Worm (Caenorhabditis elegans) whole organism, L4 larva: ENCODE results near the gene C01G6.4.
A peak's percentile ranks its signal among the peaks of the same experiment; 100 is the strongest.

Source experiments
- D1046.2 ChIP-seq: fragments of 200-800 bp; sonication (Bioruptor generic); IDR thresholded peaks from 2 replicates; pipeline ENCODE4 v1.3.6; 2022; ENCODE audit warnings: missing genetic modification characterization, missing compliant biosample characterization
- F10B5.3 ChIP-seq: sonication (generic microtip); optimal IDR thresholded peaks from 2 replicates; lab custom pipeline; 2016; ENCODE audit warnings: mild to moderate bottlenecking, missing genetic modification characterization, missing compliant biosample characterization
- F37D6.2 ChIP-seq: sonication (generic microtip); optimal IDR thresholded peaks from 2 replicates; lab custom pipeline; 2016; ENCODE audit warnings: mild to moderate bottlenecking, missing genetic modification characterization, missing compliant biosample characterization
- F49E8.2 ChIP-seq: sonication (generic microtip); optimal IDR thresholded peaks from 2 replicates; lab custom pipeline; 2016; ENCODE audit warnings: missing compliant biosample characterization, mild to moderate bottlenecking, missing genetic modification characterization, borderline replicate concordance
- aha-1 ChIP-seq: fragments of 150-350 bp; peaks from one replicate; lab custom pipeline; 2014; ENCODE audit warnings: missing biosample characterization, missing genetic modification characterization
- attf-4 ChIP-seq: sonication (generic microtip); optimal IDR thresholded peaks from 3 replicates; lab custom pipeline; 2017; ENCODE audit warnings: missing biosample characterization, missing genetic modification characterization
- ceh-20 ChIP-seq: fragments of 200-800 bp; sonication (Bioruptor generic); IDR thresholded peaks from 2 replicates; pipeline ENCODE4 v1.3.6; 2022; ENCODE audit warnings: missing genetic modification reagents, missing genetic modification characterization, missing compliant biosample characterization
- ceh-28 ChIP-seq: fragments of 150-350 bp; optimal IDR thresholded peaks from 2 replicates; lab custom pipeline; 2014; ENCODE audit warnings: missing biosample characterization, missing genetic modification reagents, missing genetic modification characterization
- ces-1 ChIP-seq: fragments of 150-350 bp; sonication (generic microtip); optimal IDR thresholded peaks from 4 replicates; lab custom pipeline; 2014; ENCODE audit warnings: missing biosample characterization, missing genetic modification reagents, missing genetic modification characterization
- ctbp-1 ChIP-seq: fragments of 200-800 bp; sonication (Bioruptor generic); IDR thresholded peaks from 2 replicates; pipeline ENCODE4 v1.3.6; 2022; ENCODE audit warnings: missing genetic modification reagents, missing genetic modification characterization, missing compliant biosample characterization
- daf-16 ChIP-seq, 3 experiments: sonication (generic microtip); optimal IDR thresholded peaks; 2 replicates each; lab custom pipeline; 2016 to 2017; ENCODE audit warnings: missing genetic modification characterization in 3 of 3, missing genetic modification reagents in 3 of 3, mild to moderate bottlenecking in 2 of 3, missing compliant biosample characterization in 2 of 3, missing biosample characterization in 1 of 3, moderate library complexity in 1 of 3
- dmd-6 ChIP-seq: fragments of 200-800 bp; sonication (Bioruptor generic); IDR thresholded peaks from 2 replicates; pipeline ENCODE4 v1.3.6; 2022; ENCODE audit warnings: missing genetic modification reagents, missing genetic modification characterization, missing compliant biosample characterization
- dve-1 ChIP-seq: sonication (generic microtip); optimal IDR thresholded peaks from 2 replicates; lab custom pipeline; 2017; ENCODE audit warnings: antibody characterized with exemption, mild to moderate bottlenecking, missing genetic modification characterization, missing compliant biosample characterization; ENCODE audit not compliant: insufficient read depth
- fkh-10 ChIP-seq: fragments of 150-350 bp; optimal IDR thresholded peaks from 2 replicates; lab custom pipeline; 2014; ENCODE audit warnings: missing biosample characterization, missing genetic modification reagents, missing genetic modification characterization
- hif-1 ChIP-seq, 2 experiments: sonication (generic microtip); optimal IDR thresholded peaks; 2 replicates each; lab custom pipeline; 2016 to 2017; ENCODE audit warnings: missing compliant biosample characterization in 2 of 2, missing genetic modification characterization in 2 of 2, missing genetic modification reagents in 2 of 2, missing genotype in 2 of 2, mild to moderate bottlenecking in 1 of 2
- hlh-30 ChIP-seq: sonication (generic microtip); optimal IDR thresholded peaks from 2 replicates; lab custom pipeline; 2017; ENCODE audit warnings: antibody characterized with exemption, mild to moderate bottlenecking, missing genetic modification characterization, missing compliant biosample characterization; ENCODE audit not compliant: insufficient read depth
- lin-1 ChIP-seq: fragments of 200-800 bp; sonication (Bioruptor generic); IDR thresholded peaks from 2 replicates; pipeline ENCODE4 v1.3.6; 2022; ENCODE audit warnings: missing genetic modification reagents, missing genetic modification characterization, missing compliant biosample characterization
- lin-29 ChIP-seq: fragments of 200-800 bp; sonication (Bioruptor generic); IDR thresholded peaks from 2 replicates; pipeline ENCODE4 v1.3.6; 2022; ENCODE audit warnings: missing genetic modification reagents, missing genetic modification characterization, missing compliant biosample characterization
- lin-38 ChIP-seq: fragments of 200-800 bp; sonication (Bioruptor generic); IDR thresholded peaks from 2 replicates; pipeline ENCODE4 v1.3.6; 2022; ENCODE audit warnings: missing genetic modification reagents, missing genetic modification characterization, missing compliant biosample characterization
- lin-39 ChIP-seq: fragments of 150-350 bp; optimal IDR thresholded peaks from 2 replicates; lab custom pipeline; 2014; ENCODE audit warnings: missing biosample characterization, missing genetic modification reagents, missing genetic modification characterization
- madf-5 ChIP-seq, 2 experiments: fragments of 200-800 bp; sonication (Bioruptor generic); IDR thresholded peaks; 2 replicates each; pipeline ENCODE4 v1.3.6; 2022; ENCODE audit warnings: missing compliant biosample characterization in 2 of 2, missing genetic modification characterization in 2 of 2
- mdl-1 ChIP-seq, 2 experiments: fragments of 150-350 bp in 1 of 2; sonication (generic microtip) in 1 of 2; optimal IDR thresholded peaks; 2 replicates each; lab custom pipeline; 2014 to 2017; ENCODE audit warnings: missing biosample characterization in 2 of 2, missing genetic modification characterization in 2 of 2
- mdt-29 ChIP-seq: fragments of 200-800 bp; sonication (Bioruptor generic); IDR thresholded peaks from 2 replicates; pipeline ENCODE4 v1.3.6; 2022; ENCODE audit warnings: missing genetic modification reagents, missing genetic modification characterization, missing compliant biosample characterization
- mep-1 ChIP-seq: fragments of 150-350 bp; sonication (generic microtip); optimal IDR thresholded peaks from 3 replicates; lab custom pipeline; 2014; ENCODE audit warnings: missing biosample characterization, missing genetic modification characterization
- mxl-2 ChIP-seq: fragments of 200-800 bp; sonication (Bioruptor generic); conservative IDR thresholded peaks from 2 replicates; pipeline ENCODE4 v1.3.6; 2022; ENCODE audit warnings: missing genetic modification reagents, missing genetic modification characterization, missing compliant biosample characterization
- nhr-10 ChIP-seq: fragments of 150-350 bp; optimal IDR thresholded peaks from 2 replicates; lab custom pipeline; 2014; ENCODE audit warnings: missing biosample characterization, missing genetic modification characterization
- nhr-102 ChIP-seq: sonication (generic microtip); optimal IDR thresholded peaks from 2 replicates; lab custom pipeline; 2016; ENCODE audit warnings: mild to moderate bottlenecking, missing genetic modification characterization, moderate library complexity, missing compliant biosample characterization
- nhr-11 ChIP-seq: fragments of 150-350 bp; optimal IDR thresholded peaks from 2 replicates; lab custom pipeline; 2014; ENCODE audit warnings: missing biosample characterization, missing genetic modification characterization
- nhr-111 ChIP-seq: fragments of 200-800 bp; sonication (Bioruptor generic); optimal IDR thresholded peaks from 2 replicates; lab custom pipeline; 2018; ENCODE audit warnings: mild to moderate bottlenecking, missing genetic modification characterization, missing compliant biosample characterization
- nhr-28 ChIP-seq: fragments of 150-350 bp; optimal IDR thresholded peaks from 2 replicates; lab custom pipeline; 2014; ENCODE audit warnings: missing biosample characterization, missing genetic modification characterization
- nhr-41 ChIP-seq: fragments of 200-800 bp; sonication (Bioruptor generic); IDR thresholded peaks from 2 replicates; pipeline ENCODE4 v1.3.6; 2022; ENCODE audit warnings: missing genetic modification reagents, missing genetic modification characterization, missing compliant biosample characterization
- nhr-48 ChIP-seq: sonication (generic microtip); optimal IDR thresholded peaks from 2 replicates; lab custom pipeline; 2016; ENCODE audit warnings: mild to moderate bottlenecking, missing genetic modification characterization, missing compliant biosample characterization
- nhr-76 ChIP-seq: fragments of 150-350 bp; optimal IDR thresholded peaks from 2 replicates; lab custom pipeline; 2014; ENCODE audit warnings: missing biosample characterization, missing genetic modification characterization
- nhr-77 ChIP-seq: fragments of 150-350 bp; optimal IDR thresholded peaks from 2 replicates; lab custom pipeline; 2014; ENCODE audit warnings: missing biosample characterization, missing genetic modification characterization
- pha-4 ChIP-seq, 2 experiments: fragments of 150-350 bp in 1 of 2; fragments of 200-800 bp in 1 of 2; sonication (Bioruptor generic) in 1 of 2; IDR thresholded peaks in 1 of 2; optimal IDR thresholded peaks in 1 of 2; 2 replicates each; pipeline versions ENCODE4 v1.3.6 to Lab custom; 2014 to 2022; ENCODE audit warnings: missing genetic modification characterization in 2 of 2, missing genetic modification reagents in 2 of 2, missing biosample characterization in 1 of 2, missing compliant biosample characterization in 1 of 2
- php-3 ChIP-seq: fragments of 200-800 bp; sonication (Bioruptor generic); IDR thresholded peaks from 2 replicates; pipeline ENCODE4 v1.3.6; 2022; ENCODE audit warnings: missing genetic modification reagents, missing genetic modification characterization, missing compliant biosample characterization
- pqm-1 ChIP-seq: sonication (generic microtip); optimal IDR thresholded peaks from 2 replicates; lab custom pipeline; 2017; ENCODE audit warnings: missing biosample characterization, missing genetic modification characterization
- sdz-12 ChIP-seq: fragments of 200-800 bp; sonication (Bioruptor generic); optimal IDR thresholded peaks from 2 replicates; lab custom pipeline; 2018; ENCODE audit warnings: mild to moderate bottlenecking, missing genetic modification characterization, missing compliant biosample characterization
- set-16 ChIP-seq: fragments of 200-800 bp; sonication (Bioruptor generic); IDR thresholded peaks from 2 replicates; pipeline ENCODE4 v1.3.6; 2022; ENCODE audit warnings: missing genetic modification reagents, missing genetic modification characterization, missing compliant biosample characterization
- snpc-1.2 ChIP-seq: fragments of 200-800 bp; sonication (Bioruptor generic); IDR thresholded peaks from 2 replicates; pipeline ENCODE4 v1.3.6; 2022; ENCODE audit warnings: missing genetic modification reagents, missing genetic modification characterization, missing compliant biosample characterization
- spr-3 ChIP-seq: fragments of 200-800 bp; sonication (Bioruptor generic); optimal IDR thresholded peaks from 2 replicates; lab custom pipeline; 2018; ENCODE audit warnings: mild to moderate bottlenecking, missing genetic modification characterization, missing compliant biosample characterization
- unc-130 ChIP-seq: sonication (generic microtip); optimal IDR thresholded peaks from 2 replicates; lab custom pipeline; 2016; ENCODE audit warnings: missing genetic modification reagents, missing genetic modification characterization, missing compliant biosample characterization
- zag-1 ChIP-seq: fragments of 150-350 bp; optimal IDR thresholded peaks from 2 replicates; lab custom pipeline; 2014; ENCODE audit warnings: missing biosample characterization, missing genetic modification characterization
- zfp-2 ChIP-seq: sonication (generic microtip); optimal IDR thresholded peaks from 2 replicates; lab custom pipeline; 2016; ENCODE audit warnings: mild to moderate bottlenecking, missing genetic modification characterization, missing compliant biosample characterization
- zip-11 ChIP-seq: fragments of 200-800 bp; sonication (Bioruptor generic); IDR thresholded peaks from 2 replicates; pipeline ENCODE4 v1.3.6; 2022; ENCODE audit warnings: missing genetic modification characterization, missing compliant biosample characterization
- zip-2 ChIP-seq: fragments of 150-350 bp; optimal IDR thresholded peaks from 2 replicates; lab custom pipeline; 2014; ENCODE audit warnings: missing biosample characterization, missing genetic modification characterization
- ztf-7 ChIP-seq: fragments of 150-350 bp; optimal IDR thresholded peaks from 2 replicates; lab custom pipeline; 2014; ENCODE audit warnings: missing biosample characterization, missing genetic modification characterization

Gene C01G6.4

ce11 chrII:9304849-9305248 lies 32.0 kb upstream of the C01G6.4 start:
- TF ChIP-seq nhr-10 (no peak), mdl-1 (tag; optimal IDR thresholded peaks at IDR 0.05; lab: Kevin White, UChicago) (no peak), D1046.2 (GFP tag; lab: Robert Waterston, UW) (no peak), php-3 (GFP tag; lab: Robert Waterston, UW) (no peak), mdt-29 (GFP tag; lab: Robert Waterston, UW) (no peak), nhr-77 (tag; lab: Kevin White, UChicago) (no peak), attf-4 (tag; lab: Kevin White, UChicago) (no peak), nhr-102 (no peak), unc-130 (GFP tag; lab: Kevin White, UChicago) (no peak), zip-2 (tag; lab: Kevin White, UChicago) (no peak), F37D6.2 (tag; lab: Kevin White, UChicago) (no peak), hlh-30 (tag; lab: Kevin White, UChicago) (no peak), lin-39 (no peak), nhr-111 (GFP tag; lab: Kevin White, UChicago) (no peak), pqm-1 (tag; lab: Kevin White, UChicago) (no peak), aha-1 (no peak)
- TF ChIP-seq, all 104 proteins: peak for 0

- TF ChIP-seq zag-1 (tag; lab: Kevin White, UChicago) (no peak), daf-16 (GFP tag; optimal IDR thresholded peaks at IDR 0.05; lab: Kevin White, UChicago) (no peak), daf-16 (tag; optimal IDR thresholded peaks at IDR 0.05; lab: Kevin White, UChicago) (no peak), madf-5 (GFP tag; IDR thresholded peaks at IDR 0.05; lab: Robert Waterston, UW) (no peak), nhr-11 (tag; lab: Kevin White, UChicago) (no peak), lin-29 (no peak), nhr-41 (GFP tag; lab: Robert Waterston, UW) (no peak), F10B5.3 (tag; lab: Kevin White, UChicago) (no peak), nhr-76 (tag; lab: Kevin White, UChicago) (no peak), ctbp-1 (GFP tag; lab: Robert Waterston, UW) (no peak), mep-1 (tag; lab: Kevin White, UChicago) (no peak), nhr-102 (no peak), nhr-77 (tag; lab: Kevin White, UChicago) (no peak), lin-38 (no peak), fkh-10 (GFP tag; lab: Kevin White, UChicago) (no peak), F49E8.2 (tag; lab: Kevin White, UChicago) (no peak), mxl-2 (no peak)
- TF ChIP-seq, all 104 proteins: peak for 0
These were observed 30.7 kb upstream of the C01G6.4 start for ce11 chrII:9303545-9303944.

DNA sequence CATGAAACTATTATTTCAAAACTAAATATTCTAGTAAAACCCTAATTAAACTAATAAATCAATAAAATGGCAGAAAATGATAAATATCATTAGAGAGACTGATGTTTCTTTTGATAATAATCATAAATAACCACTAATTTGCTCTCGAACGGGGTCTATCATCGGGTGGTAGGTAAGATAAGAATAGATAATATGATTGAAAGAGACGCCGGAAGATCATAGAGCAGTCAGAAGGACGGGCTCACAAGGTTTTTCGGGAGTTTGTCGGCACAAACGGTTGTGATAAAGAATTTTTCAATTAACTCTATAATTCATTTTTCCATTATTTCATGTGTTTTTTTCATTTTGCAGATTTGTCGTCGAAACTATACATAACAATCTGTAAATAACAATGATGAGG lies 28.2 kb upstream of the C01G6.4 start:
- TF ChIP-seq nhr-102 = peak; percentile 38
- peak; percentile 41; the same call in 1 of the 2 replicates for TF ChIP-seq ceh-20 (GFP tag; lab: Robert Waterston, UW)
- TF ChIP-seq php-3 (GFP tag; lab: Robert Waterston, UW) = peak; percentile 93
- no peak for TF ChIP-seq ceh-28 (tag; lab: Kevin White, UChicago)
- TF ChIP-seq nhr-28 = peak; percentile 86
- TF ChIP-seq dve-1 (tag; lab: Kevin White, UChicago) = peak; percentile 79
- no peak for TF ChIP-seq madf-5 (GFP tag; IDR thresholded peaks at IDR 0.05; lab: Robert Waterston, UW)
- TF ChIP-seq ctbp-1 (GFP tag; lab: Robert Waterston, UW) = no peak
- TF ChIP-seq nhr-48 (tag; lab: Kevin White, UChicago) = no peak
- no peak for TF ChIP-seq spr-3 (GFP tag; lab: Kevin White, UChicago)
- no peak for TF ChIP-seq sdz-12 (GFP tag; lab: Kevin White, UChicago)
- TF ChIP-seq hif-1 (tag; optimal IDR thresholded peaks at IDR 0.05; lab: Kevin White, UChicago) = no peak
- no peak for TF ChIP-seq set-16 (GFP tag; lab: Robert Waterston, UW)
- TF ChIP-seq lin-1 (GFP tag; lab: Robert Waterston, UW) = peak; percentile 83
- peak; percentile 64 for TF ChIP-seq hlh-30 (tag; lab: Kevin White, UChicago)
- TF ChIP-seq daf-16 (GFP tag; optimal IDR thresholded peaks at IDR 0.05; lab: Kevin White, UChicago) = peak in 1 of 2 experiments; percentile 55
- peak; percentile 54 for TF ChIP-seq daf-16 (tag; optimal IDR thresholded peaks at IDR 0.05; lab: Kevin White, UChicago)
- TF ChIP-seq ztf-7 (tag; lab: Kevin White, UChicago) = no peak
- no peak for TF ChIP-seq nhr-41 (GFP tag; lab: Robert Waterston, UW)
- no peak for TF ChIP-seq zip-11
- TF ChIP-seq dmd-6 (GFP tag; lab: Robert Waterston, UW) = peak; percentile 78
- no peak for TF ChIP-seq ces-1 (GFP tag; lab: Kevin White, UChicago)
- no peak for TF ChIP-seq pha-4 (GFP tag; IDR thresholded peaks at IDR 0.05; lab: Robert Waterston, UW)
- no peak for TF ChIP-seq pha-4 (tag; optimal IDR thresholded peaks at IDR 0.05; lab: Kevin White, UChicago)
- TF ChIP-seq zfp-2 (tag; lab: Kevin White, UChicago) = no peak
- no peak for TF ChIP-seq snpc-1.2 (GFP tag; lab: Robert Waterston, UW)
